Worm (Caenorhabditis elegans) whole organism, L3 larva: ENCODE measurements around the gene F35D11.1.

Experiments used
- aly-2 ChIP-seq: fragments of 150-350 bp; optimal IDR thresholded peaks from 2 replicates; lab custom pipeline; 2014; ENCODE audit warnings: missing biosample characterization, missing genetic modification characterization
- ama-1 ChIP-seq: fragments of 150-350 bp; optimal IDR thresholded peaks from 2 replicates; lab custom pipeline; 2018
- ceh-82 ChIP-seq: fragments of 150-350 bp; optimal IDR thresholded peaks from 2 replicates; lab custom pipeline; 2014; ENCODE audit warnings: missing biosample characterization, missing genetic modification characterization
- fkh-10 ChIP-seq: sonication (generic microtip); optimal IDR thresholded peaks from 2 replicates; lab custom pipeline; 2017; ENCODE audit warnings: missing biosample characterization, missing genetic modification reagents, missing genetic modification characterization
- fos-1 ChIP-seq: fragments of 150-350 bp; optimal IDR thresholded peaks from 2 replicates; lab custom pipeline; 2014; ENCODE audit warnings: missing biosample characterization, missing genetic modification characterization
- nhr-23 ChIP-seq: fragments of 150-350 bp; optimal IDR thresholded peaks from 2 replicates; lab custom pipeline; 2014; ENCODE audit warnings: missing biosample characterization, missing genetic modification reagents, missing genetic modification characterization
- nhr-76 ChIP-seq: fragments of 150-350 bp; sonication (generic microtip); optimal IDR thresholded peaks from 5 replicates; lab custom pipeline; 2014; ENCODE audit warnings: missing biosample characterization, missing genetic modification characterization
- nhr-77 ChIP-seq: fragments of 150-350 bp; optimal IDR thresholded peaks from 2 replicates; lab custom pipeline; 2014; ENCODE audit warnings: missing biosample characterization, missing genetic modification characterization
- pqm-1 ChIP-seq: fragments of 150-350 bp; optimal IDR thresholded peaks from 2 replicates; lab custom pipeline; 2017; ENCODE audit warnings: missing biosample characterization, missing genetic modification characterization, inconsistent platforms
- snpc-4 ChIP-seq: fragments of 150-350 bp; optimal IDR thresholded peaks from 2 replicates; lab custom pipeline; 2014; ENCODE audit warnings: missing biosample characterization, missing genetic modification characterization
- tbx-2 ChIP-seq: sonication (generic microtip); optimal IDR thresholded peaks from 2 replicates; lab custom pipeline; 2016; ENCODE audit warnings: mild to moderate bottlenecking, missing genetic modification characterization, missing compliant biosample characterization
- zag-1 ChIP-seq: fragments of 150-350 bp; optimal IDR thresholded peaks from 2 replicates; lab custom pipeline; 2014; ENCODE audit warnings: missing biosample characterization, missing genetic modification characterization

DNA sequence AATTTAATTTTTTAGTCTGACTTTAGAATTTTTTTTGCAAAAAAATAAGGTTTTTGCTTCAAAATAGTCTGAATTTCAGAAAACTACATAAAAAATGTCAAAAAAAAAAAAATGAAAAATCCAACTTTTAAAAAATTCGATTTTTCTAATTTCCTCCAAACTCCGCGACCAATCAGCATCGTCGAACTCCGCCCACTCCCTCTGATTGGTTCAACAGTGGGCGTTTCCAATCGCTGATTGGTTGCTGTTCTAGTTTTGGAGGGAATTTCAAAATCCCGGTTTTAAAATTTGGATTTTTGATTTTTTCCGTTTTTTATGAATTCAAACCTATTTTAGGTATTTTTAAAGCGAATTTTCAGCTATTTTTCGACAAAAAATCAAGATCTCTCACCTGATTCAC lies 25.9 kb upstream of the F35D11.1 start:
- no peak for TF ChIP-seq nhr-77
- TF ChIP-seq fos-1 (tag; lab: Kevin White, UChicago): no peak
- TF ChIP-seq nhr-76 (tag; lab: Kevin White, UChicago): no peak
- no peak for TF ChIP-seq zag-1 (tag; lab: Kevin White, UChicago)
- TF ChIP-seq fkh-10: no peak
- no peak for TF ChIP-seq aly-2 (tag; lab: Kevin White, UChicago)
- TF ChIP-seq ama-1: no peak
- no peak for TF ChIP-seq tbx-2 (tag; lab: Kevin White, UChicago)
- no peak for TF ChIP-seq pqm-1
- no peak for TF ChIP-seq snpc-4 (tag; lab: Kevin White, UChicago)
- TF ChIP-seq nhr-23: no peak
- TF ChIP-seq ceh-82 (tag; lab: Kevin White, UChicago): no peak
